Fruit fly (Drosophila melanogaster): ENCODE results near the gene Alms1a.

- TF ChIP-seq psq (optimal IDR thresholded peaks at IDR 0.05) (no peak), ttk (optimal IDR thresholded peaks at IDR 0.05) (no peak), Myc (optimal IDR thresholded peaks at IDR 0.05) (no peak)
Measured at dm6 chrX:4606447-4606846, 29.4 kb downstream of the Alms1a start.
